Worm (Caenorhabditis elegans) whole organism, L4/young adult: ENCODE data around the gene F21G4.1.

Source experiments
- dao-5 ChIP-seq: sonication (generic microtip); optimal IDR thresholded peaks from 2 replicates; lab custom pipeline; 2016; ENCODE audit warnings: missing genotype, missing genetic modification characterization, moderate library complexity, missing compliant biosample characterization
- him-1 ChIP-seq: sonication (generic microtip); optimal IDR thresholded peaks from 2 replicates; lab custom pipeline; 2016; ENCODE audit warnings: missing genotype, missing genetic modification reagents, missing genetic modification characterization, missing compliant biosample characterization

ce11 chrX:9883837-9884324, 8.2 kb downstream of the F21G4.1 start, which contains the start of gene mrp-4:
- TF ChIP-seq dao-5 (tag; lab: Kevin White, UChicago), result no peak
- no peak for TF ChIP-seq him-1 (tag; lab: Kevin White, UChicago)
